Worm (Caenorhabditis elegans): ENCODE results near the gene abu-8.

Gene abu-8

ce11 chrV:5161792-5162191, 32.6 kb downstream of the abu-8 start, which contains the start of gene abu-6:
Gene abu-6, minus strand, starts transcription at chrV:5161892.
- no peak for TF ChIP-seq nhr-77 (tag; optimal IDR thresholded peaks at IDR 0.05)
- TF ChIP-seq ceh-16 (tag; optimal IDR thresholded peaks at IDR 0.05), result no peak
- no peak for TF ChIP-seq nhr-23 (tag; optimal IDR thresholded peaks at IDR 0.05)

ce11 chrV:5158302-5158701, 36.1 kb downstream of the abu-8 start, which contains the start of gene abu-15:
Gene abu-15, plus strand, starts transcription at chrV:5158602.
- TF ChIP-seq ZK546.5 (tag; optimal IDR thresholded peaks at IDR 0.05), result no peak
- TF ChIP-seq unc-55 (GFP tag; optimal IDR thresholded peaks at IDR 0.05), result no peak
- no peak for TF ChIP-seq ceh-82 (tag; optimal IDR thresholded peaks at IDR 0.05)
- TF ChIP-seq nhr-10 (tag; optimal IDR thresholded peaks at IDR 0.05), result no peak

- TF ChIP-seq peb-1 (tag; optimal IDR thresholded peaks at IDR 0.05) (no peak), C34F6.9 (tag; optimal IDR thresholded peaks at IDR 0.05) (no peak), nhr-11 (tag; optimal IDR thresholded peaks at IDR 0.05) (no peak), lin-13 (GFP tag; optimal IDR thresholded peaks at IDR 0.05) (no peak), nhr-6 (tag; optimal IDR thresholded peaks at IDR 0.05) (no peak), mdl-1 (tag; optimal IDR thresholded peaks at IDR 0.05) (no peak), egl-27 (tag; optimal IDR thresholded peaks at IDR 0.05) (no peak), lsy-2 (tag; optimal IDR thresholded peaks at IDR 0.05) (no peak), sma-3 (GFP tag; optimal IDR thresholded peaks at IDR 0.05) (no peak), fos-1 (tag; optimal IDR thresholded peaks at IDR 0.05) (no peak), unc-39 (tag; optimal IDR thresholded peaks at IDR 0.05) (no peak)
These were observed 36.7 kb downstream of the abu-8 start, which contains the start of gene srx-39 for ce11 chrV:5157660-5158059. Gene srx-39, minus strand, starts transcription at chrV:5157760.

ce11 chrV:5155516-5155915, 38.9 kb downstream of the abu-8 start, which contains the start of gene srx-38:
Gene srx-38, minus strand, starts transcription at chrV:5155616.
- TF ChIP-seq mdl-1 (tag; optimal IDR thresholded peaks at IDR 0.05) (no peak), egl-27 (tag; optimal IDR thresholded peaks at IDR 0.05) (no peak), unc-62 (GFP tag; optimal IDR thresholded peaks at IDR 0.05) (no peak), mab-5 (tag; optimal IDR thresholded peaks at IDR 0.05) (no peak), nhr-10 (tag; optimal IDR thresholded peaks at IDR 0.05) (no peak), sem-4 (tag; optimal IDR thresholded peaks at IDR 0.05) (no peak), Y55F3AM.14 (GFP tag; optimal IDR thresholded peaks at IDR 0.05) (no peak), nhr-6 (tag; optimal IDR thresholded peaks at IDR 0.05) (no peak), nhr-11 (tag; optimal IDR thresholded peaks at IDR 0.05) (no peak), aly-2 (tag; optimal IDR thresholded peaks at IDR 0.05) (no peak), lin-39 (tag; optimal IDR thresholded peaks at IDR 0.05) (no peak), ceh-82 (tag; optimal IDR thresholded peaks at IDR 0.05) (no peak), nhr-25 (tag; optimal IDR thresholded peaks at IDR 0.05) (no peak), nhr-23 (tag; optimal IDR thresholded peaks at IDR 0.05) (no peak), R02D3.7 (tag; optimal IDR thresholded peaks at IDR 0.05) (no peak), C34F6.9 (tag; optimal IDR thresholded peaks at IDR 0.05) (no peak), skn-1 (tag; optimal IDR thresholded peaks at IDR 0.05) (no peak), F13H6.1 (tag; optimal IDR thresholded peaks at IDR 0.05) (no peak)

ce11 chrV:5150880-5151279, 43.5 kb downstream of the abu-8 start, which contains the start of gene srh-130:
Gene srh-130, plus strand, starts transcription at chrV:5151180.
- TF ChIP-seq unc-39 (tag; optimal IDR thresholded peaks at IDR 0.05), result no peak
- TF ChIP-seq nhr-237 (tag; optimal IDR thresholded peaks at IDR 0.05), result no peak
- no peak for TF ChIP-seq ceh-82 (tag; optimal IDR thresholded peaks at IDR 0.05)
- TF ChIP-seq egl-27 (tag; optimal IDR thresholded peaks at IDR 0.05), result no peak
- TF ChIP-seq nhr-10 (tag; optimal IDR thresholded peaks at IDR 0.05), result no peak
- TF ChIP-seq aly-2 (tag; optimal IDR thresholded peaks at IDR 0.05), result no peak
- TF ChIP-seq ztf-11 (tag; optimal IDR thresholded peaks at IDR 0.05), result no peak
- no peak for TF ChIP-seq snpc-4 (tag; optimal IDR thresholded peaks at IDR 0.05)
- TF ChIP-seq peb-1 (tag; optimal IDR thresholded peaks at IDR 0.05), result no peak
- TF ChIP-seq blmp-1 (tag; optimal IDR thresholded peaks at IDR 0.05; ENCODE audit: insufficient read depth), result no peak
- TF ChIP-seq crh-2 (tag; optimal IDR thresholded peaks at IDR 0.05), result no peak
- no peak for TF ChIP-seq fos-1 (tag; optimal IDR thresholded peaks at IDR 0.05)
- no peak for TF ChIP-seq nhr-23 (tag; optimal IDR thresholded peaks at IDR 0.05)
- TF ChIP-seq lsy-2 (tag; optimal IDR thresholded peaks at IDR 0.05), result no peak
- TF ChIP-seq lin-11 (tag; optimal IDR thresholded peaks at IDR 0.05), result no peak
- no peak for TF ChIP-seq ztf-4 (tag; optimal IDR thresholded peaks at IDR 0.05)
- TF ChIP-seq sma-3 (GFP tag; optimal IDR thresholded peaks at IDR 0.05), result no peak
- no peak for TF ChIP-seq gmeb-1 (tag; optimal IDR thresholded peaks at IDR 0.05)

All from whole organism, L2 larva.